Worm (Caenorhabditis elegans): ENCODE results near the gene fbxa-201.

Gene fbxa-201

DNA sequence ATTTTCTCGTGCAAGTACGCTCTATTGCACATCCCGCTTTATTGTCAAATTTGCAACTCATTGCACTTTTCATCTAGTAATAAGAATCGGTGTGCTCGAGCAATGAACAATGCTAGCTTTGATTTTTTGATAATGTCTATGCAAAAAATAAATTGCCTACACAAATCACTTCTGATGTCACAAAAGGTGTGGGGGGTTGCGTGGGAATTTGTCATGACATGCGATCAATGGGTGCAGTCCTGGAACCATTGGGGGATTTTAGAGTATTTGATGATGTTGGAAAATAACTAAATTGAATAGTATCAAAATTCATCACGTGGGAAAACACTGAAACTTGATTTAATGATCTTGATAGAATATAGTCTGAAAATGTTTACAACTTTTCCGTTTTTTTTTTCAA lies 29.3 kb upstream of the fbxa-201 start:
- no peak for TF ChIP-seq ztf-11 (tag; optimal IDR thresholded peaks at IDR 0.05)
- no peak for TF ChIP-seq nhr-76 (tag; optimal IDR thresholded peaks at IDR 0.05)
- no peak for TF ChIP-seq attf-4 (tag; optimal IDR thresholded peaks at IDR 0.05)
- no peak for TF ChIP-seq php-3 (GFP tag; IDR thresholded peaks at IDR 0.05)
- TF ChIP-seq mep-1 (tag; optimal IDR thresholded peaks at IDR 0.05) = no peak
- TF ChIP-seq mxl-2 (GFP tag; conservative IDR thresholded peaks at IDR 0.05) = no peak
- no peak for TF ChIP-seq ceh-82 (tag; optimal IDR thresholded peaks at IDR 0.05)
- TF ChIP-seq Y75B8A.6 (GFP tag; IDR thresholded peaks at IDR 0.05) = no peak
- no peak for TF ChIP-seq ama-1 (optimal IDR thresholded peaks at IDR 0.05)
- no peak for TF ChIP-seq F49E8.2 (tag; optimal IDR thresholded peaks at IDR 0.05; ENCODE audit: borderline replicate concordance)
- no peak for TF ChIP-seq hlh-11 (tag; optimal IDR thresholded peaks at IDR 0.05)
- no peak for TF ChIP-seq dmd-8 (GFP tag; IDR thresholded peaks at IDR 0.05)
- TF ChIP-seq hlh-30 (tag; optimal IDR thresholded peaks at IDR 0.05; ENCODE audit: insufficient read depth) = no peak
- TF ChIP-seq nhr-102 (tag; optimal IDR thresholded peaks at IDR 0.05) = no peak

DNA sequence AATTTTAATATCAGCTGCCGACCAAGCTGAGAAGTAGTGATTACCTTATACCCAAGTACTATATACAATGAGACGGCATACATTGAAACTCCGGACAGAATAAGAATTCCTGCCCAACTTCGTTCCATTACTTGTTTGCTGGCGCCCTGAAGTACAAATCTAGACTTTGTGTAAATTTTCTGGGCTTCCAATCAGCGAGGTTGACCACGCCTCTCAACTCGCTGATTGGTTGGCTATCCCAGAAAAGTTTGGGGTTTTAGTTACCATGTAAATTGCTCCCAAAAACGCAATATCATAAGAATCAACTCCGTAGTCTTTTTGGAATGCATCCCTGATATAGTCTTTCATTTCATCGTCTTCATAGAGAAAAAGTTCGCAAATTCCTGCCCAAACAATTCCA lies 19.9 kb upstream of the fbxa-201 start:
- TF ChIP-seq F49E8.2 (tag; optimal IDR thresholded peaks at IDR 0.05; ENCODE audit: borderline replicate concordance) (no peak), php-3 (GFP tag; IDR thresholded peaks at IDR 0.05) (no peak), ceh-62 (tag; optimal IDR thresholded peaks at IDR 0.05) (no peak), duxl-1 (tag; optimal IDR thresholded peaks at IDR 0.05; ENCODE audit: poor library complexity) (no peak), mdt-29 (GFP tag; IDR thresholded peaks at IDR 0.05) (no peak), nhr-41 (GFP tag; IDR thresholded peaks at IDR 0.05) (no peak)

DNA sequence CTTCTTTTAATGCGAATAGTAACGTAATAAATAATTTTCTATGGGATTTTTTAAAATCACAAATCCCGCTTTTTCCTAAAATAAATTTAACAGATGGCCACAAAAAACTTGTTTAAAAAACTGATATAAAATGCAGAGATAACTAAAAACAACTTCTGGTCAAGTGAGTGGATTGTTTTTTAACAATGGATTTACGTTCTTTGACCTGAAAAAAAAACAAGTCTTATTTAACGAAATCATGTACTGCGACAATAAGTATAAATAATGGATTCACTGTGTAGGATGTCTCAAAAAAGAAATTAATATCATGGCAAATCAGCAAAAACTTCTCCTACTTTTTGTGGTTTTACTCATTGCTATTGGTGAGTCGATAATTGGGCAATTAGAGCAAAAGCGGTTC lies 18.0 kb upstream of the fbxa-201 start, which contains the start of gene fipr-25:
TSS of gene fipr-25 (plus strand) at position 301 of the 400 bp plus-strand sequence.
- TF ChIP-seq T20F7.1 (GFP tag; optimal IDR thresholded peaks at IDR 0.05) = no peak
- TF ChIP-seq ceh-20 (GFP tag; IDR thresholded peaks at IDR 0.05) = no peak
- no peak for TF ChIP-seq R02D3.7 (tag; optimal IDR thresholded peaks at IDR 0.05)
- no peak for TF ChIP-seq F26F4.8 (GFP tag; conservative IDR thresholded peaks at IDR 0.05)
- TF ChIP-seq unc-62 (GFP tag; optimal IDR thresholded peaks at IDR 0.05 in 1 of 2) = no peak
- no peak for TF ChIP-seq unc-62 (tag; optimal IDR thresholded peaks at IDR 0.05)
- TF ChIP-seq ceh-28 (tag; optimal IDR thresholded peaks at IDR 0.05) = no peak
- no peak for TF ChIP-seq nhr-6 (tag; optimal IDR thresholded peaks at IDR 0.05)
- TF ChIP-seq spr-1 (tag; optimal IDR thresholded peaks at IDR 0.05) = no peak
- no peak for TF ChIP-seq nhr-237 (tag; optimal IDR thresholded peaks at IDR 0.05)
- TF ChIP-seq zfp-3 (GFP tag; conservative IDR thresholded peaks at IDR 0.05) = no peak
- TF ChIP-seq F49E8.2 (tag; optimal IDR thresholded peaks at IDR 0.05; ENCODE audit: borderline replicate concordance) = no peak
- no peak for TF ChIP-seq ztf-11 (tag; optimal IDR thresholded peaks at IDR 0.05)
- TF ChIP-seq T26A8.4 (GFP tag; IDR thresholded peaks at IDR 0.05) = no peak
- no peak for TF ChIP-seq mes-2 (tag; optimal IDR thresholded peaks at IDR 0.05; ENCODE audit: poor library complexity, severe bottlenecking)
- TF ChIP-seq nhr-102 (tag; optimal IDR thresholded peaks at IDR 0.05) = no peak
- no peak for TF ChIP-seq ZK337.2 (GFP tag; IDR thresholded peaks at IDR 0.05)
- TF ChIP-seq nhr-41 (GFP tag; IDR thresholded peaks at IDR 0.05) = no peak
- TF ChIP-seq nhr-11 (tag; optimal IDR thresholded peaks at IDR 0.05) = no peak

DNA sequence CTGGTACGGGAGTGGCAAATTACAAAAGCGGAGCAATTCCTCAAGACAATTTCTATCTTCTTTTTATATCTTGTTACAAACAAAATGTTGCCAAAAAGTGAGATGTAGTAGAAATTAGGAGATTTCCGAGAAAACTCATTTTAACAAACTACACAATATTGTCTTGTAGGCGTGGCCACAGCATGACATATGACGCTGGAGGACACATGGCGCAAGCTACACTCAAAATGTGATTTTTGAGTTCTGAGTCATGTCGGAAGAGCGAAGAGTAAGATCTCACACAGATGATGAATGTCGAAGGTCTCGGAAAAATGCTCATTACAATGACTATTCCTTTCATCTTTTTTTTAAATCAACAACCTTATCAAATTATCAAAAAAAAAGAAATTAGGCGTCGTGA lies 13.7 kb upstream of the fbxa-201 start, which contains the start of gene Y40B10B.1:
TSS of gene Y40B10B.1 (minus strand) at position 101 of the 400 bp plus-strand sequence.
- TF ChIP-seq duxl-1 (tag; optimal IDR thresholded peaks at IDR 0.05; ENCODE audit: poor library complexity) (no peak), unc-62 (GFP tag; optimal IDR thresholded peaks at IDR 0.05 in 1 of 2) (peak in 1 of 2 experiments; percentile 21), unc-62 (tag; optimal IDR thresholded peaks at IDR 0.05) (no peak)

DNA sequence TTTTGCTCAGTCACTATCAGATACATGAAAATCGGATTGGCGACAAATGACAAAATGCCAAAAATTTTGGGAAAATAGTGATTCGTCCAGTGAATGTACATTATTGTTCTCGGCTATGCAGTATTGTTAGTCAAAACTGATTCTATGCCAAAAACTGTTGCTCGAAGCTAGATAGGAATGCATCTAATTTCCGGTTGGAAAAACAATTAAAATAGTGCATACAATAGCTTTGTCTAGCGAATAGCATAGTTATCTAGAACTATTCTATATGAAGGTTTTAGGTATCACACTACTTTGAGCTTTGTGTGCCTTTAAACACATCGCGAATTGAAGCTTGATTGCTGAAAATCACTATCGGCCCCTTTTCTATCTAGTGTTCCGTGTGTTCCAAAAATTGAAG lies 10.3 kb upstream of the fbxa-201 start, which contains the start of gene srj-15:
TSS of gene srj-15 (minus strand) at position 101 of the 400 bp plus-strand sequence.
- no peak for TF ChIP-seq duxl-1 (tag; optimal IDR thresholded peaks at IDR 0.05; ENCODE audit: poor library complexity)
- TF ChIP-seq mes-2 (tag; optimal IDR thresholded peaks at IDR 0.05; ENCODE audit: poor library complexity, severe bottlenecking) = no peak
- TF ChIP-seq madf-5 (GFP tag; IDR thresholded peaks at IDR 0.05) = no peak
- TF ChIP-seq fos-1 (tag; optimal IDR thresholded peaks at IDR 0.05) = no peak
- no peak for TF ChIP-seq F49E8.2 (tag; optimal IDR thresholded peaks at IDR 0.05; ENCODE audit: borderline replicate concordance)
- TF ChIP-seq fkh-10 (GFP tag; optimal IDR thresholded peaks at IDR 0.05) = no peak
- no peak for TF ChIP-seq attf-4 (tag; optimal IDR thresholded peaks at IDR 0.05)
- no peak for TF ChIP-seq mxl-2 (GFP tag; conservative IDR thresholded peaks at IDR 0.05)
- no peak for TF ChIP-seq pqm-1 (tag; optimal IDR thresholded peaks at IDR 0.05)
- no peak for TF ChIP-seq Y5F2A.4 (GFP tag; optimal IDR thresholded peaks at IDR 0.05)
- TF ChIP-seq unc-39 (tag; optimal IDR thresholded peaks at IDR 0.05) = no peak
- no peak for TF ChIP-seq ZK546.5 (tag; optimal IDR thresholded peaks at IDR 0.05)
- TF ChIP-seq nhr-6 (tag; optimal IDR thresholded peaks at IDR 0.05) = no peak
- no peak for TF ChIP-seq cey-2 (tag; optimal IDR thresholded peaks at IDR 0.05; ENCODE audit: borderline replicate concordance, insufficient read depth)
- no peak for TF ChIP-seq daf-16 (GFP tag; optimal IDR thresholded peaks at IDR 0.05)
- no peak for TF ChIP-seq daf-16 (tag; optimal IDR thresholded peaks at IDR 0.05)
- no peak for TF ChIP-seq ceh-82 (tag; optimal IDR thresholded peaks at IDR 0.05)
- no peak for TF ChIP-seq snpc-4 (tag; optimal IDR thresholded peaks at IDR 0.05)

Data from whole organism, L4 larva.